Worm (Caenorhabditis elegans) whole organism, L1 larva: Measurements from ENCODE around the gene H20J04.4.

Experiments
- ceh-88 ChIP-seq: fragments of 200-800 bp; sonication (Bioruptor generic); IDR thresholded peaks from 2 replicates; pipeline ENCODE4 v1.3.6; 2022; ENCODE audit warnings: missing genetic modification characterization, missing compliant biosample characterization
- ces-1 ChIP-seq: fragments of 150-350 bp; optimal IDR thresholded peaks from 2 replicates; lab custom pipeline; 2014; ENCODE audit warnings: missing biosample characterization, missing genetic modification reagents, missing genetic modification characterization
- jun-1 ChIP-seq: fragments of 150-350 bp; optimal IDR thresholded peaks from 2 replicates; lab custom pipeline; 2014; ENCODE audit warnings: missing biosample characterization, missing genetic modification reagents, missing genetic modification characterization
- lsy-2 ChIP-seq, 2 experiments: fragments of 150-350 bp; optimal IDR thresholded peaks; 2 replicates each; lab custom pipeline; 2014; ENCODE audit warnings: missing biosample characterization in 2 of 2, missing genetic modification characterization in 2 of 2
- mdl-1 ChIP-seq, 2 experiments: fragments of 150-350 bp; optimal IDR thresholded peaks; 2 replicates each; lab custom pipeline; 2014 to 2017; ENCODE audit warnings: missing biosample characterization in 2 of 2, missing genetic modification characterization in 2 of 2, inconsistent platforms in 1 of 2
- nhr-71 ChIP-seq: sonication (generic microtip); optimal IDR thresholded peaks from 2 replicates; lab custom pipeline; 2016; ENCODE audit warnings: mild to moderate bottlenecking, missing genetic modification characterization, moderate library complexity, missing compliant biosample characterization
- nhr-90 ChIP-seq: sonication (generic microtip); optimal IDR thresholded peaks from 2 replicates; lab custom pipeline; 2016; ENCODE audit warnings: mild to moderate bottlenecking, missing genetic modification characterization, missing compliant biosample characterization; ENCODE audit not compliant: poor library complexity

DNA sequence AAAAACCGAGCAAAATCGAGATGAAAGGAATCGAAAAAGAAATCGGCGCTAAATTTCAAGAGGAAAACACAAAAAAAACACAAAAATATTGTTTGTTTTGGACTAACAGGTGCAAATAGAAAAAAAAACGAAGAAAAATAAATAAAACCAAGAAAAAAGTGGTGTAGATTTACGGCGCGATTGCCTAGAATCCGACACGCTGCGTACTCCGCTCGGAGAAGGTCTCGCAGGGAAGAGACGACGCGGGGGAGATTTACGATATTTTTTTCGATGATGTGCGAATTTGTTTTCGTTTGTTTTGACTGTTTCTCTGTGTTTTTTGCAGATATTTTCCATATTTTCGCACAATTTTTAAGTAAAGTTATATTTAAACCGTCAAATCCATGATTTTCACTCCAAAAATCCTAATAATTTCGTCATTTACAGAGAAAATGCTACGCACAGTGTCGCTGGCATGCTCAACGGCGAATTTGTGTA, 29.6 kb upstream of the H20J04.4 start, which contains the start of gene sco-1:
- TF ChIP-seq jun-1 (tag; lab: Kevin White, UChicago) (peak; percentile 93), nhr-90 (peak; percentile 98), nhr-71 (peak; percentile 98), ces-1 (GFP tag; lab: Kevin White, UChicago) (peak; percentile 33), ceh-88 (peak; percentile 92), mdl-1 (tag; optimal IDR thresholded peaks at IDR 0.05; lab: Kevin White, UChicago) (peak in 1 of 2 experiments; percentile 92), lsy-2 (tag; optimal IDR thresholded peaks at IDR 0.05; lab: Kevin White, UChicago) (peak; percentile 96 to 97)
